Worm (Caenorhabditis elegans): ENCODE results near the gene srh-17.

Gene srh-17

DNA sequence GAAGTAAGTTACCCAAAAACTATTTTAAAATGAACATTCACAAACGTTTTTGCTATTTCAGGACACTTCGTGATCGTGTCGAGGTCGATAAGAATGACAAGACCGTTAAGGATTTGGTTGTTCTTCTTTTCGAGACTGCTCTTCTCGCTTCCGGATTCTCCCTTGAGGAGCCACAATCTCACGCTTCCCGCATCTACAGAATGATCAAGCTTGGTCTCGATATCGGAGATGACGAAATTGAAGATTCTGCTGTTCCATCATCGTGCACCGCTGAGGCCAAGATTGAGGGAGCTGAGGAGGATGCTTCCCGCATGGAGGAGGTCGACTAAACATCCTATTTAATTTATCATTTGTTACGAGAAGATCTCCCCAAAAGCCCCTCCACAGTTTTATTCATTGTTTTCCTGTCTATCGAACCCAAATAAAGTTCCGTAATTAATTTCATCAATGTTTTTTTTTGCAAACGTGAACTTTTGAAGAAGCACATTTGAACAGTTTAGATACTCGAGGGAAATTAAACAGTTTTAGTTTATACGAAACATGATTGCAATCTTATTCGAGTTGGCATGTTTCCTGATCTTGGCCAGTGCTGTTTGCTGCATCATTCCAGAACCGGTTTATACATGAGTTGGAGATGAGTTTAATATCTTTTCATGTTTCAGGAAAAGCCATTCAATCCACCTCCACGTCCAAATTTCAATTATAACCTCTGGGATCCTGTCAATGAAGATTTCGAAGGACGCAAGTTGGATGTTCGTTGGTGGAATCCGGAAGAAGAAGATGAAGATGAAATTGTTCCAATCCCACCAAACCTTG, 27.2 kb downstream of the srh-17 start, which contains the start of gene C47E8.11 (continued):
- TF ChIP-seq tlp-1 (tag; optimal IDR thresholded peaks at IDR 0.05), result no peak
- TF ChIP-seq nhr-71 (tag; optimal IDR thresholded peaks at IDR 0.05), result peak; percentile 69
- TF ChIP-seq aly-2 (tag; optimal IDR thresholded peaks at IDR 0.05), result peak; percentile 100
- no peak for TF ChIP-seq nhr-84 (tag; optimal IDR thresholded peaks at IDR 0.05)
- peak; percentile 18 for TF ChIP-seq pag-3 (tag; optimal IDR thresholded peaks at IDR 0.05; ENCODE audit: borderline replicate concordance, insufficient read depth)
- TF ChIP-seq lin-39 (tag; optimal IDR thresholded peaks at IDR 0.05), result no peak
- peak; percentile 65 for TF ChIP-seq pax-3 (tag; optimal IDR thresholded peaks at IDR 0.05)
- TF ChIP-seq grh-1 (GFP tag; IDR thresholded peaks at IDR 0.05), result peak; percentile 31; the same call in 1 of the 2 replicates
- peak; percentile 38; the same call in 1 of the 2 replicates for TF ChIP-seq nhr-19 (GFP tag; conservative IDR thresholded peaks at IDR 0.05)
- no peak for TF ChIP-seq isw-1 (GFP tag; IDR thresholded peaks at IDR 0.05)
- no peak for TF ChIP-seq C34B4.2 (tag; optimal IDR thresholded peaks at IDR 0.05)
- TF ChIP-seq nhr-85 (tag), result no peak
- TF ChIP-seq nhr-20 (tag; optimal IDR thresholded peaks at IDR 0.05), result peak; percentile 39
- no peak for TF ChIP-seq nhr-28 (tag; optimal IDR thresholded peaks at IDR 0.05)
- no peak for TF ChIP-seq elt-3 (tag; optimal IDR thresholded peaks at IDR 0.05)
- TF ChIP-seq unc-62 (GFP tag; optimal IDR thresholded peaks at IDR 0.05), result no peak
- TF ChIP-seq ztf-4 (tag; optimal IDR thresholded peaks at IDR 0.05), result peak; percentile 49
- TF ChIP-seq lin-14 (GFP tag; optimal IDR thresholded peaks at IDR 0.05), result peak; percentile 33
- no peak for TF ChIP-seq sox-4 (tag; optimal IDR thresholded peaks at IDR 0.05)
- TF ChIP-seq snu-23 (GFP tag; optimal IDR thresholded peaks at IDR 0.05), result peak; percentile 67
- no peak for TF ChIP-seq unc-30 (tag; optimal IDR thresholded peaks at IDR 0.05)
- TF ChIP-seq nhr-11 (tag; optimal IDR thresholded peaks at IDR 0.05), result no peak
- peak; percentile 63 for TF ChIP-seq swsn-7 (tag; optimal IDR thresholded peaks at IDR 0.05)
- TF ChIP-seq lir-3 (tag; optimal IDR thresholded peaks at IDR 0.05; ENCODE audit: poor library complexity), result no peak
- TF ChIP-seq lin-15B (tag; optimal IDR thresholded peaks at IDR 0.05), result no peak
- no peak for TF ChIP-seq mdl-1 (tag; optimal IDR thresholded peaks at IDR 0.05)
- no peak for TF ChIP-seq tbx-2 (tag; optimal IDR thresholded peaks at IDR 0.05)
- TF ChIP-seq nhr-76 (tag; optimal IDR thresholded peaks at IDR 0.05), result no peak
- TF ChIP-seq dpl-1 (GFP tag; optimal IDR thresholded peaks at IDR 0.05), result no peak
- no peak for TF ChIP-seq fkh-8 (tag; optimal IDR thresholded peaks at IDR 0.05)

DNA sequence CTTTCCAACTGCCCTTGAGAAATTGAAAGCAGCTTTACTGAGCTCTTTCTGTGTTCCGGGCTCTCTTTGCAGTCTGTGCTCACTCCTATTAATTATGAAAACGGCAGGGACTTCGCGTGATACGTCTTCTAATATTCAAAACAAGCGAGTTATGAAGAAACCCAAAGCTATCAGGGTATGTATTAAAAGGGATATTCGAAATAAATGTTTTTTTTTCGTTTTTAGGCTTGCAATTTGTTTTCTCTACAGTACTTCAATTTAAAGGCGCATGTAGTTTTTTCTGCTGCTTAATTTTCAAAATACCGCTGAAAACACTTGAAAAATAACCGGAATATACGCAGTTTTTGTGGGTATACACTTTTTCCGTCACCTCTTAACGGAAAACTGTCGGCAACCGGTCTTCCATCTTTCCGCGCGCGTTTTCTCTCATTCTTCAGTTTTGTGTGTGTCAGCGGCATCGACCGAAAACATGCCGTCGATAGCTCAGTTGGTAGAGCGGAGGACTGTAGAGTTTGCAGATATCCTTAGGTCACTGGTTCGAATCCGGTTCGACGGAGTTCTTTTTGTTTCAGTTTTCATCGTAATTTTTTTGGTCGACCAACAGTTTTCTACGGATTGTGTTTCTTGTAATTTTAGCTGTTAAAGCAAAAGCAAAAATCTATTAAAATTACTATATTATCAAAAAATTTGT, 28.1 kb downstream of the srh-17 start, which contains the start of gene gasr-8:
Gene gasr-8 (plus strand): TSS at position 51 of the 691 bp plus-strand sequence.
- TF ChIP-seq efl-1 (optimal IDR thresholded peaks at IDR 0.05) (no peak), efl-1 (GFP tag; optimal IDR thresholded peaks at IDR 0.05 in 1 of 2) (peak in 1 of 2 experiments; percentile 41), fkh-8 (tag; optimal IDR thresholded peaks at IDR 0.05) (peak; percentile 54), zag-1 (tag; optimal IDR thresholded peaks at IDR 0.05) (no peak), pax-3 (tag; optimal IDR thresholded peaks at IDR 0.05) (no peak), sptf-1 (tag; optimal IDR thresholded peaks at IDR 0.05) (no peak), ces-1 (GFP tag; optimal IDR thresholded peaks at IDR 0.05) (no peak), nhr-85 (tag) (peak; percentile 20), ets-5 (GFP tag; IDR thresholded peaks at IDR 0.05) (no peak), ceh-8 (GFP tag; optimal IDR thresholded peaks at IDR 0.05) (no peak), rnt-1 (tag; optimal IDR thresholded peaks at IDR 0.05) (no peak), snpc-4 (tag; optimal IDR thresholded peaks at IDR 0.05) (no peak), dsc-1 (tag; optimal IDR thresholded peaks at IDR 0.05) (no peak), C34B4.2 (tag; optimal IDR thresholded peaks at IDR 0.05) (no peak), irx-1 (tag; optimal IDR thresholded peaks at IDR 0.05) (no peak), nhr-76 (tag; optimal IDR thresholded peaks at IDR 0.05) (no peak), skn-1 (tag; optimal IDR thresholded peaks at IDR 0.05) (no peak), nhr-237 (tag; optimal IDR thresholded peaks at IDR 0.05) (no peak), lin-35 (GFP tag; optimal IDR thresholded peaks at IDR 0.05) (peak in 1 of 2 experiments; percentile 16)

Data from whole organism, L1 larva.